Worm (Caenorhabditis elegans) whole organism, L4/young adult: Measurements from ENCODE around the gene F59B1.8.
"Not testable (repeated sequence)": the region's sequence is repeated elsewhere in the genome, so short reads cannot be mapped to it uniquely, and the experiment has no call there.

ENCODE experiments used
- W03F9.2 ChIP-seq: fragments of 150-350 bp; optimal IDR thresholded peaks from 2 replicates; lab custom pipeline; 2014; ENCODE audit warnings: missing biosample characterization, missing genetic modification characterization
- dao-5 ChIP-seq: sonication (generic microtip); optimal IDR thresholded peaks from 2 replicates; lab custom pipeline; 2016; ENCODE audit warnings: missing genotype, missing genetic modification characterization, moderate library complexity, missing compliant biosample characterization
- him-1 ChIP-seq: sonication (generic microtip); optimal IDR thresholded peaks from 2 replicates; lab custom pipeline; 2016; ENCODE audit warnings: missing genotype, missing genetic modification reagents, missing genetic modification characterization, missing compliant biosample characterization

F59B1.8 gene

ce11 chrV:3611654-3612053, 32.4 kb downstream of the F59B1.8 start, which contains the start of gene T22F3.10:
TSS of gene T22F3.10 (minus strand) at chrV:3611754.
- TF ChIP-seq W03F9.2 (tag; lab: Kevin White, UChicago) (no peak), him-1 (tag; lab: Kevin White, UChicago) (no peak), dao-5 (tag; lab: Kevin White, UChicago) (no peak)

ce11 chrV:3610709-3611108, 33.3 kb downstream of the F59B1.8 start:
- TF ChIP-seq him-1 (tag; lab: Kevin White, UChicago): no peak
- TF ChIP-seq W03F9.2 (tag; lab: Kevin White, UChicago): no peak

- no peak for TF ChIP-seq him-1 (tag; lab: Kevin White, UChicago)
- TF ChIP-seq dao-5 (tag; lab: Kevin White, UChicago): no peak
- TF ChIP-seq W03F9.2 (tag; lab: Kevin White, UChicago): no peak
Observed at ce11 chrV:3606391-3606790, 37.7 kb downstream of the F59B1.8 start.

DNA sequence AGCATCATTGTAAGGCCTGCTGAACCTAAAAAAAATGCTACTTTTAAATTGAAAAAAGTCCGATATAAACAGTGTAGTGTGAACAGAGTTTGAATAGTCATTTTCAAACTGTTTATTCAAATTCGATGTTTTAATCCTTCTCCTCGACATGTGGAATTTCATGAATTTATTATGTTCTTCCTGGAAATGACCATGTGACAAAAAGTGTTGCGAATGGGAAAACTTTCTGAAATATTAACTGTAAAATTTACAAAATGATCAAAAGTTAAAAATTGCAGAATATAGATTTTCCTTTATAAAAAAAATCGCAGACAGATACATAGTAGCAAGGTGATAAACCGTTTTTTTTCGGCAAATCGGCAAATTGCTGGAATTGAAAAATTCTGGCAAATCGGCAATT, 38.7 kb downstream of the F59B1.8 start, which contains the start of gene T22F3.8:
Gene T22F3.8 (minus strand): TSS at position 101 of the 400 bp plus-strand sequence.
- TF ChIP-seq dao-5 (tag; lab: Kevin White, UChicago) (no peak), W03F9.2 (tag; lab: Kevin White, UChicago) (no peak), him-1 (tag; lab: Kevin White, UChicago) (no peak)

- TF ChIP-seq dao-5 (tag; lab: Kevin White, UChicago) (no peak), him-1 (tag; lab: Kevin White, UChicago) (no peak), W03F9.2 (tag; lab: Kevin White, UChicago) (no peak)
Observed at ce11 chrV:3600570-3600969, 43.5 kb downstream of the F59B1.8 start, which contains the start of gene T22F3.7. TSS of gene T22F3.7 (minus strand) at chrV:3600670.

ce11 chrV:3597052-3597451, 47.0 kb downstream of the F59B1.8 start, which contains the start of gene srh-212:
TSS of gene srh-212 (minus strand) at chrV:3597152.
- not testable (repeated sequence) for TF ChIP-seq dao-5, him-1, W03F9.2 (tag; lab: Kevin White, UChicago)

DNA sequence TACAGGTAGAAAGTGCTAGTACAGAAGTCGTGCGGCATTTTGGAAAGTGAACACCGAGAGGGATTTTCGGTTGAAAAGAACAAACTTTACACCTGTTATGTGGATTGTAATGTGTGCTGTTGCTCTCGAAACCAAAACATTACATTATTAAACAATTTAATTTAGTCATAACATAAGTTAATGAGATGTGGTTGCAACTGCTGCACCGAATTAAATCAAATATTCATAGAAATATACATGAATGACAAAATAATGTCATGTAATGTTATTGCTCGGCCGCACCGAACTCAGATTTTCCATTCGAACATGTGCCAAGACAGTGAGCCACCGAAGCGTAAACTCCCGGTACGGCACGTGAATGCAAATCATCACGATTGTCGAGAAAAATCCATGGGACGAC, 49.1 kb downstream of the F59B1.8 start, which contains the start of gene srh-213:
Gene srh-213 (minus strand): TSS at position 101 of the 400 bp plus-strand sequence.
- TF ChIP-seq W03F9.2 (tag; lab: Kevin White, UChicago): no peak
- no peak for TF ChIP-seq dao-5 (tag; lab: Kevin White, UChicago)
- TF ChIP-seq him-1 (tag; lab: Kevin White, UChicago): no peak

DNA sequence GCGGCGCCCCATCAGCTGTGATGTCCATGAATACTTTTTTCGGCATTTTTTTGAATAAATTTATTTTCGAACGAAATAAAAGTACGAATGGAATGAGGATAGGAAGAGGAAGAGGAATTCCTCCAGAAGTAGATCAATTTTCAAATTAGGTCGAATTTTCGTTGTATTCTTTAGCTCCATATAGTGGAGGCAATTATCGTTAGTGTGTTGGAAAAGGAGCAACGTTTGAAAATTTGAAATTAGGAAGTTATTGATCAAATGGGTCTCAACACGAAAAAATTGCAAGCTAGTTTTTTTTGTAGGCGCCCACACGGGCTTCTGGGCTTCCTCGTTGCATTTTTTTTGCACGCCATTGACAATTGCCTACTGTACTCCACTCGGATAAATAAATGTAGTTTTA, 51.9 kb downstream of the F59B1.8 start, which contains the start of gene T22F3.12:
Gene T22F3.12 (minus strand): TSS at position 101 of the 400 bp plus-strand sequence.
- TF ChIP-seq dao-5 (tag; lab: Kevin White, UChicago) (no peak), him-1 (tag; lab: Kevin White, UChicago) (no peak), W03F9.2 (tag; lab: Kevin White, UChicago) (no peak)
